Worm (Caenorhabditis elegans) whole organism, mixed stage, embryonic: ENCODE data around the gene F19G12.3.

ENCODE experiments used
- M03D4.4 ChIP-seq: sonication (generic microtip); optimal IDR thresholded peaks from 2 replicates; lab custom pipeline; 2017; ENCODE audit warnings: mild to moderate bottlenecking, missing genetic modification characterization, missing compliant biosample characterization
- lsy-2 ChIP-seq: fragments of 150-350 bp; optimal IDR thresholded peaks from 2 replicates; lab custom pipeline; 2014; ENCODE audit warnings: missing biosample characterization, missing genetic modification characterization
- sptf-1 ChIP-seq: sonication (generic microtip); optimal IDR thresholded peaks from 2 replicates; lab custom pipeline; 2017; ENCODE audit warnings: mild to moderate bottlenecking, missing genetic modification characterization, moderate library complexity, missing compliant biosample characterization
- ztf-11 ChIP-seq: fragments of 150-350 bp; optimal IDR thresholded peaks from 2 replicates; lab custom pipeline; 2014; ENCODE audit warnings: missing biosample characterization, missing genetic modification characterization

- TF ChIP-seq ztf-11 (tag; lab: Kevin White, UChicago) (no peak), M03D4.4 (tag; lab: Kevin White, UChicago) (no peak), lsy-2 (tag; lab: Kevin White, UChicago) (no peak), sptf-1 (tag; lab: Kevin White, UChicago) (no peak)
Observed at ce11 chrX:1438925-1439324, 14.3 kb downstream of the F19G12.3 start.
